Worm (Caenorhabditis elegans) whole organism, L4 larva: ENCODE measurements around the gene D2045.5.

ENCODE experiments used
- F26F4.8 ChIP-seq: fragments of 200-800 bp; sonication (Bioruptor generic); conservative IDR thresholded peaks from 2 replicates; pipeline ENCODE4 v1.3.6; 2022; ENCODE audit warnings: missing genetic modification characterization, missing compliant biosample characterization
- F37D6.2 ChIP-seq: sonication (generic microtip); optimal IDR thresholded peaks from 2 replicates; lab custom pipeline; 2016; ENCODE audit warnings: mild to moderate bottlenecking, missing genetic modification characterization, missing compliant biosample characterization
- F44E2.7 ChIP-seq: fragments of 200-800 bp; sonication (Bioruptor generic); IDR thresholded peaks from 2 replicates; pipeline ENCODE4 v2.1.2; 2022; ENCODE audit warnings: missing genetic modification characterization, missing compliant biosample characterization
- T26A8.4 ChIP-seq: fragments of 200-800 bp; sonication (Bioruptor generic); IDR thresholded peaks from 2 replicates; pipeline ENCODE4 v1.3.6; 2022; ENCODE audit warnings: missing genetic modification characterization, missing compliant biosample characterization
- Y105C5A.15 ChIP-seq: fragments of 200-800 bp; sonication (Bioruptor generic); IDR thresholded peaks from 2 replicates; pipeline ENCODE4 v1.3.6; 2022; ENCODE audit warnings: missing genetic modification characterization, missing compliant biosample characterization
- ZK337.2 ChIP-seq: fragments of 200-800 bp; sonication (Bioruptor generic); IDR thresholded peaks from 2 replicates; pipeline ENCODE4 v1.3.6; 2022; ENCODE audit warnings: missing genetic modification reagents, missing genetic modification characterization, missing compliant biosample characterization
- ZK546.5 ChIP-seq, 2 experiments: sonication (generic microtip); optimal IDR thresholded peaks; 2 replicates each; lab custom pipeline; 2017; ENCODE audit warnings: missing biosample characterization in 2 of 2, missing genetic modification characterization in 2 of 2
- aha-1 ChIP-seq: fragments of 150-350 bp; peaks from one replicate; lab custom pipeline; 2014; ENCODE audit warnings: missing biosample characterization, missing genetic modification characterization
- attf-4 ChIP-seq: sonication (generic microtip); optimal IDR thresholded peaks from 3 replicates; lab custom pipeline; 2017; ENCODE audit warnings: missing biosample characterization, missing genetic modification characterization
- ceh-28 ChIP-seq: fragments of 150-350 bp; optimal IDR thresholded peaks from 2 replicates; lab custom pipeline; 2014; ENCODE audit warnings: missing biosample characterization, missing genetic modification reagents, missing genetic modification characterization
- ceh-62 ChIP-seq: sonication (generic microtip); optimal IDR thresholded peaks from 2 replicates; lab custom pipeline; 2017; ENCODE audit warnings: missing biosample characterization, missing genetic modification characterization
- cey-2 ChIP-seq: sonication (generic microtip); optimal IDR thresholded peaks from 3 replicates; lab custom pipeline; 2017; ENCODE audit warnings: missing genetic modification characterization, mild to moderate bottlenecking, missing compliant biosample characterization, antibody characterized with exemption, borderline replicate concordance; ENCODE audit not compliant: insufficient read depth
- ctbp-1 ChIP-seq: fragments of 200-800 bp; sonication (Bioruptor generic); IDR thresholded peaks from 2 replicates; pipeline ENCODE4 v1.3.6; 2022; ENCODE audit warnings: missing genetic modification reagents, missing genetic modification characterization, missing compliant biosample characterization
- daf-16 ChIP-seq, 3 experiments: sonication (generic microtip); optimal IDR thresholded peaks; 2 replicates each; lab custom pipeline; 2016 to 2017; ENCODE audit warnings: missing genetic modification characterization in 3 of 3, missing genetic modification reagents in 3 of 3, mild to moderate bottlenecking in 2 of 3, missing compliant biosample characterization in 2 of 3, missing biosample characterization in 1 of 3, moderate library complexity in 1 of 3
- dmd-8 ChIP-seq: fragments of 200-800 bp; sonication (Bioruptor generic); IDR thresholded peaks from 2 replicates; pipeline ENCODE4 v1.3.6; 2022; ENCODE audit warnings: missing genetic modification characterization, missing compliant biosample characterization
- dmd-9 ChIP-seq: fragments of 200-800 bp; sonication (Bioruptor generic); IDR thresholded peaks from 2 replicates; pipeline ENCODE4 v1.3.6; 2022; ENCODE audit warnings: missing genetic modification reagents, missing genetic modification characterization, missing compliant biosample characterization
- dve-1 ChIP-seq: sonication (generic microtip); optimal IDR thresholded peaks from 2 replicates; lab custom pipeline; 2017; ENCODE audit warnings: antibody characterized with exemption, mild to moderate bottlenecking, missing genetic modification characterization, missing compliant biosample characterization; ENCODE audit not compliant: insufficient read depth
- egl-27 ChIP-seq: sonication (generic microtip); optimal IDR thresholded peaks from 3 replicates; lab custom pipeline; 2017; ENCODE audit warnings: missing biosample characterization, missing genetic modification reagents, missing genetic modification characterization
- fkh-10 ChIP-seq: fragments of 150-350 bp; optimal IDR thresholded peaks from 2 replicates; lab custom pipeline; 2014; ENCODE audit warnings: missing biosample characterization, missing genetic modification reagents, missing genetic modification characterization
- hif-1 ChIP-seq, 2 experiments: sonication (generic microtip); optimal IDR thresholded peaks; 2 replicates each; lab custom pipeline; 2016 to 2017; ENCODE audit warnings: missing compliant biosample characterization in 2 of 2, missing genetic modification characterization in 2 of 2, missing genetic modification reagents in 2 of 2, missing genotype in 2 of 2, mild to moderate bottlenecking in 1 of 2
- hlh-11 ChIP-seq: fragments of 200-800 bp; sonication (Bioruptor generic); optimal IDR thresholded peaks from 2 replicates; lab custom pipeline; 2018; ENCODE audit warnings: mild to moderate bottlenecking, missing genetic modification characterization, missing compliant biosample characterization
- lin-13 ChIP-seq: fragments of 150-350 bp; optimal IDR thresholded peaks from 2 replicates; lab custom pipeline; 2014; ENCODE audit warnings: missing biosample characterization, missing genetic modification reagents, missing genetic modification characterization
- lin-15B ChIP-seq: fragments of 150-350 bp; sonication (generic microtip); optimal IDR thresholded peaks from 3 replicates; lab custom pipeline; 2014; ENCODE audit warnings: missing biosample characterization, missing genetic modification characterization
- lin-29 ChIP-seq: fragments of 200-800 bp; sonication (Bioruptor generic); IDR thresholded peaks from 2 replicates; pipeline ENCODE4 v1.3.6; 2022; ENCODE audit warnings: missing genetic modification reagents, missing genetic modification characterization, missing compliant biosample characterization
- mep-1 ChIP-seq: fragments of 150-350 bp; sonication (generic microtip); optimal IDR thresholded peaks from 3 replicates; lab custom pipeline; 2014; ENCODE audit warnings: missing biosample characterization, missing genetic modification characterization
- mxl-2 ChIP-seq: fragments of 200-800 bp; sonication (Bioruptor generic); conservative IDR thresholded peaks from 2 replicates; pipeline ENCODE4 v1.3.6; 2022; ENCODE audit warnings: missing genetic modification reagents, missing genetic modification characterization, missing compliant biosample characterization
- nhr-28 ChIP-seq: fragments of 150-350 bp; optimal IDR thresholded peaks from 2 replicates; lab custom pipeline; 2014; ENCODE audit warnings: missing biosample characterization, missing genetic modification characterization
- nhr-76 ChIP-seq: fragments of 150-350 bp; optimal IDR thresholded peaks from 2 replicates; lab custom pipeline; 2014; ENCODE audit warnings: missing biosample characterization, missing genetic modification characterization
- pha-4 ChIP-seq, 2 experiments: fragments of 150-350 bp in 1 of 2; fragments of 200-800 bp in 1 of 2; sonication (Bioruptor generic) in 1 of 2; IDR thresholded peaks in 1 of 2; optimal IDR thresholded peaks in 1 of 2; 2 replicates each; pipeline versions ENCODE4 v1.3.6 to Lab custom; 2014 to 2022; ENCODE audit warnings: missing genetic modification characterization in 2 of 2, missing genetic modification reagents in 2 of 2, missing biosample characterization in 1 of 2, missing compliant biosample characterization in 1 of 2
- php-3 ChIP-seq: fragments of 200-800 bp; sonication (Bioruptor generic); IDR thresholded peaks from 2 replicates; pipeline ENCODE4 v1.3.6; 2022; ENCODE audit warnings: missing genetic modification reagents, missing genetic modification characterization, missing compliant biosample characterization
- rbr-2 ChIP-seq: sonication (generic microtip); optimal IDR thresholded peaks from 2 replicates; lab custom pipeline; 2016; ENCODE audit warnings: missing genotype, missing genetic modification characterization, missing compliant biosample characterization
- saeg-2 ChIP-seq: fragments of 200-800 bp; sonication (Bioruptor generic); IDR thresholded peaks from 2 replicates; pipeline ENCODE4 v1.3.6; 2022; ENCODE audit warnings: missing genetic modification reagents, missing genetic modification characterization, missing compliant biosample characterization
- set-16 ChIP-seq: fragments of 200-800 bp; sonication (Bioruptor generic); IDR thresholded peaks from 2 replicates; pipeline ENCODE4 v1.3.6; 2022; ENCODE audit warnings: missing genetic modification reagents, missing genetic modification characterization, missing compliant biosample characterization
- snpc-1.2 ChIP-seq: fragments of 200-800 bp; sonication (Bioruptor generic); IDR thresholded peaks from 2 replicates; pipeline ENCODE4 v1.3.6; 2022; ENCODE audit warnings: missing genetic modification reagents, missing genetic modification characterization, missing compliant biosample characterization
- spr-1 ChIP-seq: sonication (generic microtip); optimal IDR thresholded peaks from 2 replicates; lab custom pipeline; 2016; ENCODE audit warnings: mild to moderate bottlenecking, missing genetic modification characterization, missing compliant biosample characterization
- tra-1 ChIP-seq: fragments of 200-800 bp; sonication (Bioruptor generic); IDR thresholded peaks from 2 replicates; pipeline ENCODE4 v1.3.6; 2022; ENCODE audit warnings: missing genetic modification reagents, missing genetic modification characterization, missing compliant biosample characterization
- unc-62 ChIP-seq, 3 experiments: fragments of 150-350 bp in 1 of 3; sonication (generic microtip); optimal IDR thresholded peaks in 2 of 3; peaks in 1 of 3; 1 replicate in 1 of 3; 2 replicates in 2 of 3; lab custom pipeline; 2014 to 2017; ENCODE audit warnings: missing biosample characterization in 3 of 3, missing genetic modification characterization in 3 of 3, missing genetic modification reagents in 3 of 3, missing genotype in 1 of 3
- vab-7 ChIP-seq: fragments of 200-800 bp; sonication (Bioruptor generic); IDR thresholded peaks from 2 replicates; pipeline ENCODE4 v1.3.6; 2022; ENCODE audit warnings: missing genetic modification reagents, missing genetic modification characterization, missing compliant biosample characterization
- zag-1 ChIP-seq: fragments of 150-350 bp; optimal IDR thresholded peaks from 2 replicates; lab custom pipeline; 2014; ENCODE audit warnings: missing biosample characterization, missing genetic modification characterization
- zfp-2 ChIP-seq: sonication (generic microtip); optimal IDR thresholded peaks from 2 replicates; lab custom pipeline; 2016; ENCODE audit warnings: mild to moderate bottlenecking, missing genetic modification characterization, missing compliant biosample characterization
- zip-11 ChIP-seq: fragments of 200-800 bp; sonication (Bioruptor generic); IDR thresholded peaks from 2 replicates; pipeline ENCODE4 v1.3.6; 2022; ENCODE audit warnings: missing genetic modification characterization, missing compliant biosample characterization

Gene D2045.5

ce11 chrIII:10469574-10470055, at the start of gene D2045.5:
Gene D2045.5, minus strand, starts transcription at chrIII:10469624.
- no peak for TF ChIP-seq spr-1 (tag; lab: Kevin White, UChicago)
- TF ChIP-seq, all 104 proteins: peak for 0

- no peak for TF ChIP-seq F44E2.7
- no peak for TF ChIP-seq php-3 (GFP tag; lab: Robert Waterston, UW)
- TF ChIP-seq dmd-9 (GFP tag; lab: Robert Waterston, UW), result no peak
- TF ChIP-seq unc-62 (GFP tag; optimal IDR thresholded peaks at IDR 0.05 in 1 of 2; lab: Kevin White, UChicago), result no peak
- TF ChIP-seq unc-62 (tag; optimal IDR thresholded peaks at IDR 0.05; lab: Kevin White, UChicago), result no peak
- no peak for TF ChIP-seq hif-1 (tag; optimal IDR thresholded peaks at IDR 0.05; lab: Kevin White, UChicago)
- TF ChIP-seq zip-11 (GFP tag; lab: Robert Waterston, UW), result no peak
- TF ChIP-seq ZK546.5 (tag; optimal IDR thresholded peaks at IDR 0.05; lab: Kevin White, UChicago), result no peak
- TF ChIP-seq lin-13 (GFP tag; lab: Kevin White, UChicago), result no peak
- no peak for TF ChIP-seq zag-1
- no peak for TF ChIP-seq ctbp-1 (GFP tag; lab: Robert Waterston, UW)
- TF ChIP-seq Y105C5A.15 (GFP tag; lab: Robert Waterston, UW), result no peak
- no peak for TF ChIP-seq lin-29
- no peak for TF ChIP-seq mxl-2 (GFP tag; lab: Robert Waterston, UW)
- no peak for TF ChIP-seq ZK337.2 (GFP tag; lab: Robert Waterston, UW)
Observed at ce11 chrIII:10518884-10519283, 49.5 kb upstream of the D2045.5 start.

- TF ChIP-seq aha-1 (tag; lab: Kevin White, UChicago), result peak; percentile 10
- no peak for TF ChIP-seq ZK546.5 (tag; optimal IDR thresholded peaks at IDR 0.05; lab: Kevin White, UChicago)
Observed at ce11 chrIII:10515751-10516150, 46.3 kb upstream of the D2045.5 start.

ce11 chrIII:10512570-10512969, 43.1 kb upstream of the D2045.5 start:
- no peak for TF ChIP-seq vab-7 (GFP tag; lab: Robert Waterston, UW)
- peak; percentile 22 for TF ChIP-seq fkh-10 (GFP tag; lab: Kevin White, UChicago)
- TF ChIP-seq, all 104 proteins: peak for 1

ce11 chrIII:10506699-10507248, 37.4 kb upstream of the D2045.5 start, which contains the start of the genes sip-1 and sly-1:
Gene sip-1, minus strand, starts transcription at chrIII:10506801.
Gene sly-1, plus strand, starts transcription at chrIII:10507058.
- TF ChIP-seq daf-16 (GFP tag; optimal IDR thresholded peaks at IDR 0.05; lab: Kevin White, UChicago), result no peak
- peak; percentile 47 for TF ChIP-seq daf-16 (tag; optimal IDR thresholded peaks at IDR 0.05; lab: Kevin White, UChicago)
- TF ChIP-seq T26A8.4 (GFP tag; lab: Robert Waterston, UW), result no peak
- no peak for TF ChIP-seq tra-1 (GFP tag; lab: Robert Waterston, UW)
- TF ChIP-seq rbr-2 (tag; lab: Kevin White, UChicago), result peak; percentile 75
- TF ChIP-seq hlh-11 (tag; lab: Kevin White, UChicago), result peak; percentile 54
- TF ChIP-seq pha-4 (GFP tag; IDR thresholded peaks at IDR 0.05; lab: Robert Waterston, UW), result no peak
- TF ChIP-seq pha-4 (tag; optimal IDR thresholded peaks at IDR 0.05; lab: Kevin White, UChicago), result peak; percentile 37
- no peak for TF ChIP-seq nhr-76 (tag; lab: Kevin White, UChicago)
- no peak for TF ChIP-seq egl-27 (tag; lab: Kevin White, UChicago)
- TF ChIP-seq dve-1 (tag; lab: Kevin White, UChicago), result peak; percentile 88
- TF ChIP-seq ceh-62 (tag; lab: Kevin White, UChicago), result no peak
- no peak for TF ChIP-seq snpc-1.2 (GFP tag; lab: Robert Waterston, UW)
- peak; percentile 69 for TF ChIP-seq nhr-28 (tag; lab: Kevin White, UChicago)
- peak; percentile 78 for TF ChIP-seq aha-1 (tag; lab: Kevin White, UChicago)
- TF ChIP-seq dmd-9 (GFP tag; lab: Robert Waterston, UW), result no peak
- no peak for TF ChIP-seq dmd-8
- peak; percentile 83 for TF ChIP-seq mep-1 (tag; lab: Kevin White, UChicago)
- TF ChIP-seq lin-15B (tag; lab: Kevin White, UChicago), result peak; percentile 50
- TF ChIP-seq F37D6.2, result peak; percentile 19
- TF ChIP-seq fkh-10 (GFP tag; lab: Kevin White, UChicago), result no peak
- no peak for TF ChIP-seq set-16 (GFP tag; lab: Robert Waterston, UW)
- no peak for TF ChIP-seq F26F4.8 (GFP tag; lab: Robert Waterston, UW)
- peak in 1 of 2 experiments; percentile 42 for TF ChIP-seq hif-1 (tag; optimal IDR thresholded peaks at IDR 0.05; lab: Kevin White, UChicago)
- TF ChIP-seq ceh-28 (tag; lab: Kevin White, UChicago), result no peak
- no peak for TF ChIP-seq saeg-2 (GFP tag; lab: Robert Waterston, UW)
- no peak for TF ChIP-seq cey-2 (tag; lab: Kevin White, UChicago)
- TF ChIP-seq attf-4 (tag; lab: Kevin White, UChicago), result no peak
- no peak for TF ChIP-seq zfp-2 (tag; lab: Kevin White, UChicago)
